Worm (Caenorhabditis elegans): Measurements from ENCODE around the gene efn-2.

DNA sequence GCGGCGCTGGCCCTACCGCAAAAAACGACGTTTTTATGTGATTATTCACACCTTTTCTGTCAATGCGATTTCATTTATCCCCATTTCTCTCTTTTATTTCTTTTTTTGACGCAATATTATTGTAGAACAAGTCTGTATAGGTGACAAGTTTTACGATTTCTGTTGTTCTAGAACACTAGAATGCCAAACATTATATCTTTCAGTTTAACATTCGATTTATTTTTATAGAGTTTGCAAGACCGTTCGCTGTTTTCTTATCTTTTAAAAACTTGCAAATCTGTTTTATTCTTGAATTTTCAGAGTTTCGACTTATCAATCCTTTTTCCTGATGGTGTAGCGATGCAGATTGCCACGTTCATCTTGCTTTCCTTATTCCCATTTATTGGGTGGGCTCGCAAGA lies at the start of gene efn-2:
- TF ChIP-seq unc-62 (GFP tag; optimal IDR thresholded peaks at IDR 0.05 in 1 of 2) (no peak), unc-62 (tag; optimal IDR thresholded peaks at IDR 0.05) (no peak), F26F4.8 (GFP tag; conservative IDR thresholded peaks at IDR 0.05) (no peak), nhr-77 (tag; optimal IDR thresholded peaks at IDR 0.05) (no peak), php-3 (GFP tag; IDR thresholded peaks at IDR 0.05) (no peak), R02D3.7 (tag; optimal IDR thresholded peaks at IDR 0.05) (no peak), unc-130 (GFP tag; optimal IDR thresholded peaks at IDR 0.05) (no peak), lin-15B (tag; optimal IDR thresholded peaks at IDR 0.05) (no peak), daf-12 (tag; optimal IDR thresholded peaks at IDR 0.05) (no peak), pqm-1 (tag; optimal IDR thresholded peaks at IDR 0.05) (no peak), lin-13 (GFP tag; optimal IDR thresholded peaks at IDR 0.05) (no peak), F49E8.2 (tag; optimal IDR thresholded peaks at IDR 0.05; ENCODE audit: borderline replicate concordance) (no peak), unc-39 (tag; optimal IDR thresholded peaks at IDR 0.05) (no peak), cey-2 (tag; optimal IDR thresholded peaks at IDR 0.05; ENCODE audit: borderline replicate concordance, insufficient read depth) (no peak), ces-1 (GFP tag; optimal IDR thresholded peaks at IDR 0.05) (no peak)

Measured in whole organism, L4 larva.